Fruit fly (Drosophila melanogaster) whole organism, embryonic: ENCODE results near the gene Ldaf1.

ENCODE experiments used
- Ada2b ChIP-seq: fragments of 200-800 bp; sonication (Bioruptor generic); IDR thresholded peaks from 2 replicates; pipeline ENCODE4 v1.3.6; 2022; ENCODE audit warnings: missing biosample characterization, missing genetic modification characterization
- BEAF-32 ChIP-seq: fragments of 200-800 bp; sonication (Bioruptor generic); optimal IDR thresholded peaks from 3 replicates; lab custom pipeline; 2017; ENCODE audit warnings: missing biosample characterization, missing genetic modification characterization, mild to moderate bottlenecking, moderate library complexity, missing genetic modification reagents
- CG10267 ChIP-seq: fragments of 200-800 bp; sonication (Bioruptor generic); optimal IDR thresholded peaks from 2 replicates; lab custom pipeline; 2018; ENCODE audit warnings: missing biosample characterization, mild to moderate bottlenecking, missing genetic modification characterization, moderate library complexity
- CG12391 ChIP-seq: fragments of 200-800 bp; sonication (Bioruptor generic); optimal IDR thresholded peaks from 3 replicates; lab custom pipeline; 2018; ENCODE audit warnings: missing biosample characterization, mild to moderate bottlenecking, missing genetic modification characterization, moderate library complexity
- CG15479 ChIP-seq: fragments of 200-800 bp; sonication (Bioruptor generic); optimal IDR thresholded peaks from 3 replicates; lab custom pipeline; 2019; ENCODE audit warnings: missing biosample characterization, mild to moderate bottlenecking, missing genetic modification characterization, moderate library complexity
- CG17802 ChIP-seq: fragments of 200-800 bp; sonication (Bioruptor generic); optimal IDR thresholded peaks from 2 replicates; lab custom pipeline; 2018; ENCODE audit warnings: missing biosample characterization, mild to moderate bottlenecking, missing genetic modification characterization, moderate library complexity
- CG18476 ChIP-seq: fragments of 200-800 bp; sonication (Bioruptor generic); optimal IDR thresholded peaks from 2 replicates; lab custom pipeline; 2016; ENCODE audit warnings: missing biosample characterization, mild to moderate bottlenecking, missing genetic modification characterization
- CG30403 ChIP-seq: fragments of 200-800 bp; sonication (Bioruptor generic); optimal IDR thresholded peaks from 3 replicates; lab custom pipeline; 2016; ENCODE audit warnings: missing biosample characterization, missing genetic modification characterization
- CG32767 ChIP-seq: fragments of 200-800 bp; sonication (Bioruptor generic); IDR thresholded peaks from 2 replicates; pipeline ENCODE4 v1.3.6; 2022; ENCODE audit warnings: missing biosample characterization, missing genetic modification characterization
- CG34224 ChIP-seq: fragments of 200-800 bp; sonication (Bioruptor generic); IDR thresholded peaks from 3 replicates; pipeline ENCODE4 v1.3.6; 2022; ENCODE audit warnings: missing biosample characterization, missing genetic modification characterization; ENCODE audit not compliant: partially characterized antibody
- CG3847 ChIP-seq: fragments of 200-800 bp; sonication (Bioruptor generic); IDR thresholded peaks from 2 replicates; pipeline ENCODE4 v1.3.6; 2022; ENCODE audit warnings: missing biosample characterization, missing genetic modification characterization
- CG4820 ChIP-seq: fragments of 200-800 bp; sonication (Bioruptor generic); optimal IDR thresholded peaks from 3 replicates; lab custom pipeline; 2016; ENCODE audit warnings: missing biosample characterization, missing genetic modification characterization
- CG6689 ChIP-seq: fragments of 200-800 bp; sonication (Bioruptor generic); IDR thresholded peaks from 2 replicates; pipeline ENCODE4 v1.3.6; 2022; ENCODE audit warnings: missing biosample characterization, missing genetic modification characterization
- CG9437 ChIP-seq: fragments of 200-800 bp; sonication (Bioruptor generic); optimal IDR thresholded peaks from 2 replicates; lab custom pipeline; 2018; ENCODE audit warnings: missing biosample characterization, mild to moderate bottlenecking, missing genetic modification characterization
- CG9932 ChIP-seq: fragments of 200-800 bp; sonication (Bioruptor generic); IDR thresholded peaks from 2 replicates; pipeline ENCODE4 v1.3.6; 2022; ENCODE audit warnings: missing biosample characterization, missing genetic modification characterization
- CoRest ChIP-seq: fragments of 200-800 bp; sonication (Bioruptor generic); optimal IDR thresholded peaks from 3 replicates; lab custom pipeline; 2018; ENCODE audit warnings: missing biosample characterization, mild to moderate bottlenecking, missing genetic modification characterization, moderate library complexity
- Doc3 ChIP-seq: fragments of 200-800 bp; sonication (Bioruptor generic); IDR thresholded peaks from 3 replicates; pipeline ENCODE4 v1.3.6; 2022; ENCODE audit warnings: missing biosample characterization, missing genetic modification characterization; ENCODE audit not compliant: partially characterized antibody
- E2f1 ChIP-seq: fragments of 200-800 bp; sonication (Bioruptor generic); IDR thresholded peaks from 2 replicates; pipeline ENCODE4 v1.3.6; 2022; ENCODE audit warnings: missing biosample characterization, missing genetic modification characterization
- E2f2 ChIP-seq: fragments of 200-800 bp; sonication (Bioruptor generic); IDR thresholded peaks from 2 replicates; pipeline ENCODE4 v1.3.6; 2022; ENCODE audit warnings: missing biosample characterization, missing genetic modification characterization
- Ets65A ChIP-seq: fragments of 200-800 bp; sonication (Bioruptor generic); peaks from one replicate; lab custom pipeline; 2016; ENCODE audit warnings: missing biosample characterization, missing genetic modification characterization
- GATAe ChIP-seq: fragments of 200-800 bp; sonication (Bioruptor generic); conservative IDR thresholded peaks from 2 replicates; pipeline ENCODE4 v1.3.6; 2022; ENCODE audit warnings: missing biosample characterization, missing genetic modification characterization
- H2.0 ChIP-seq: fragments of 200-800 bp; sonication (Bioruptor generic); IDR thresholded peaks from 2 replicates; pipeline ENCODE4 v1.3.6; 2022; ENCODE audit warnings: missing biosample characterization, missing genetic modification characterization
- HLH4C ChIP-seq: fragments of 200-800 bp; sonication (Bioruptor generic); IDR thresholded peaks from 3 replicates; pipeline ENCODE4 v1.3.6; 2022; ENCODE audit warnings: missing biosample characterization, missing genetic modification characterization; ENCODE audit not compliant: partially characterized antibody
- Med ChIP-seq: fragments of 200-800 bp; sonication (Bioruptor generic); peaks from one replicate; lab custom pipeline; 2016; ENCODE audit warnings: missing biosample characterization, missing genetic modification characterization, mild to moderate bottlenecking, inconsistent platforms, moderate library complexity
- Neu2 ChIP-seq: fragments of 200-800 bp; sonication (Bioruptor generic); optimal IDR thresholded peaks from 3 replicates; lab custom pipeline; 2016; ENCODE audit warnings: missing biosample characterization, missing genetic modification characterization, borderline replicate concordance
- Nf-YA ChIP-seq: fragments of 200-800 bp; sonication (Bioruptor generic); IDR thresholded peaks from 2 replicates; pipeline ENCODE4 v1.3.6; 2022; ENCODE audit warnings: missing biosample characterization, missing genetic modification characterization
- Scr ChIP-seq: fragments of 200-800 bp; sonication (Bioruptor generic); IDR thresholded peaks from 2 replicates; pipeline ENCODE4 v1.3.6; 2022; ENCODE audit warnings: missing biosample characterization, missing genetic modification characterization; ENCODE audit not compliant: partially characterized antibody
- Six4 ChIP-seq: fragments of 200-800 bp; sonication (Bioruptor generic); optimal IDR thresholded peaks from 2 replicates; lab custom pipeline; 2016; ENCODE audit warnings: missing biosample characterization, missing genetic modification characterization
- amos ChIP-seq: fragments of 200-800 bp; sonication (Bioruptor generic); IDR thresholded peaks from 2 replicates; pipeline ENCODE4 v1.3.6; 2022; ENCODE audit warnings: missing biosample characterization, missing genetic modification characterization; ENCODE audit not compliant: partially characterized antibody
- bcd ChIP-seq: fragments of 200-800 bp; sonication (Bioruptor generic); optimal IDR thresholded peaks from 2 replicates; lab custom pipeline; 2017; ENCODE audit warnings: missing biosample characterization, mild to moderate bottlenecking, missing genetic modification characterization
- bsh ChIP-seq, 2 experiments: fragments of 200-800 bp; sonication (Bioruptor generic); optimal IDR thresholded peaks; 2 replicates each; lab custom pipeline; 2017 to 2018; ENCODE audit warnings: mild to moderate bottlenecking in 2 of 2, missing biosample characterization in 2 of 2, missing genetic modification characterization in 2 of 2, moderate library complexity in 1 of 2
- chn ChIP-seq: fragments of 200-800 bp; sonication (Bioruptor generic); optimal IDR thresholded peaks from 2 replicates; lab custom pipeline; 2016; ENCODE audit warnings: missing biosample characterization, missing genetic modification characterization
- eve ChIP-seq, 2 experiments: fragments of >200 bp; optimal IDR thresholded peaks; 2 replicates each; lab custom pipeline; 2017; ENCODE audit warnings: missing biosample characterization in 2 of 2, missing genetic modification characterization in 2 of 2
- fd64A ChIP-seq: fragments of 200-800 bp; sonication (Bioruptor generic); optimal IDR thresholded peaks from 3 replicates; lab custom pipeline; 2018; ENCODE audit warnings: missing biosample characterization, mild to moderate bottlenecking, missing genetic modification characterization
- fd96Cb ChIP-seq: fragments of 200-800 bp; sonication (Bioruptor generic); optimal IDR thresholded peaks from 2 replicates; lab custom pipeline; 2018; ENCODE audit warnings: missing biosample characterization, mild to moderate bottlenecking, missing genetic modification characterization, moderate library complexity
- gfzf ChIP-seq: fragments of 200-800 bp; sonication (Bioruptor generic); optimal IDR thresholded peaks from 2 replicates; lab custom pipeline; 2016; ENCODE audit warnings: missing biosample characterization, mild to moderate bottlenecking, missing genetic modification characterization, moderate library complexity
- jigr1 ChIP-seq: fragments of 200-800 bp; sonication (Bioruptor generic); IDR thresholded peaks from 3 replicates; pipeline ENCODE4 v1.3.6; 2022; ENCODE audit warnings: missing biosample characterization, missing genetic modification characterization
- jumu ChIP-seq: fragments of 200-800 bp; sonication (Bioruptor generic); optimal IDR thresholded peaks from 3 replicates; lab custom pipeline; 2016; ENCODE audit warnings: missing biosample characterization, missing genetic modification characterization
- knrl ChIP-seq: fragments of 200-800 bp; sonication (Bioruptor generic); IDR thresholded peaks from 3 replicates; pipeline ENCODE4 v1.3.6; 2022; ENCODE audit warnings: missing biosample characterization, missing genetic modification characterization; ENCODE audit not compliant: partially characterized antibody
- mam ChIP-seq: fragments of 200-800 bp; sonication (Bioruptor generic); optimal IDR thresholded peaks from 3 replicates; lab custom pipeline; 2016; ENCODE audit warnings: missing biosample characterization, missing genetic modification characterization
- peb ChIP-seq: fragments of 200-800 bp; sonication (Bioruptor generic); IDR thresholded peaks from 2 replicates; pipeline ENCODE4 v1.3.6; 2022; ENCODE audit warnings: missing biosample characterization, missing genetic modification characterization
- pum ChIP-seq: fragments of 200-800 bp; sonication (Bioruptor generic); optimal IDR thresholded peaks from 2 replicates; lab custom pipeline; 2016; ENCODE audit warnings: missing biosample characterization, missing genetic modification characterization
- pzg ChIP-seq: fragments of 200-800 bp; sonication (Bioruptor generic); optimal IDR thresholded peaks from 3 replicates; lab custom pipeline; 2018; ENCODE audit warnings: missing biosample characterization, mild to moderate bottlenecking, missing genetic modification characterization, moderate library complexity
- sens-2 ChIP-seq: fragments of 200-800 bp; sonication (Bioruptor generic); IDR thresholded peaks from 2 replicates; pipeline ENCODE4 v1.3.6; 2022; ENCODE audit warnings: missing biosample characterization, missing genetic modification characterization
- sima ChIP-seq: fragments of 200-800 bp; sonication (Bioruptor generic); optimal IDR thresholded peaks from 2 replicates; lab custom pipeline; 2016; ENCODE audit warnings: missing biosample characterization, missing genetic modification characterization
- sqz ChIP-seq: fragments of 200-800 bp; sonication (Bioruptor generic); optimal IDR thresholded peaks from 3 replicates; lab custom pipeline; 2018; ENCODE audit warnings: missing biosample characterization, mild to moderate bottlenecking, missing genetic modification characterization
- sr ChIP-seq: fragments of 200-800 bp; sonication (Bioruptor generic); IDR thresholded peaks from 3 replicates; pipeline ENCODE4 v1.3.6; 2022; ENCODE audit warnings: missing biosample characterization, missing genetic modification characterization
- toy ChIP-seq: fragments of 200-800 bp; sonication (Bioruptor generic); IDR thresholded peaks from 2 replicates; pipeline ENCODE4 v1.3.6; 2022; ENCODE audit warnings: missing biosample characterization, missing genetic modification characterization
- wek ChIP-seq: fragments of 200-800 bp; sonication (Bioruptor generic); optimal IDR thresholded peaks from 3 replicates; lab custom pipeline; 2018; ENCODE audit warnings: missing biosample characterization, mild to moderate bottlenecking, missing genetic modification characterization, moderate library complexity

Gene Ldaf1

dm6 chrX:1900123-1900818 is 1.4 kb downstream of the Ldaf1 start, which contains the start of gene arm (continued):
- peak; percentile 16 for TF ChIP-seq gfzf (GFP tag; lab: Kevin White, UChicago)
- no peak for TF ChIP-seq sr
- TF ChIP-seq chn = no peak
- TF ChIP-seq Neu2 (GFP tag; lab: Kevin White, UChicago) = no peak
- no peak for TF ChIP-seq Six4 (GFP tag; lab: Kevin White, UChicago)
- no peak for TF ChIP-seq eve (GFP tag; optimal IDR thresholded peaks at IDR 0.05; lab: Kevin White, UChicago)
- no peak for TF ChIP-seq GATAe (GFP tag; lab: Robert Waterston, UW)
- TF ChIP-seq Ets65A (GFP tag; lab: Kevin White, UChicago) = peak; percentile 53
- TF ChIP-seq H2.0 (GFP tag; lab: Robert Waterston, UW) = no peak
- 0 out of 2 replicates have a peak, but pooled peaks have one; percentile 42 for TF ChIP-seq CG9932 (GFP tag; lab: Robert Waterston, UW)
- peak; percentile 21 for TF ChIP-seq CG30403 (GFP tag; lab: Kevin White, UChicago)
- TF ChIP-seq jumu (GFP tag; lab: Kevin White, UChicago) = peak; percentile 10
- peak; percentile 19 for TF ChIP-seq CG10267 (tag; lab: Kevin White, UChicago)
- TF ChIP-seq pum = no peak
- TF ChIP-seq sqz (GFP tag; lab: Kevin White, UChicago) = peak; percentile 23
- no peak for TF ChIP-seq CG34224
- peak; percentile 85 for TF ChIP-seq E2f2 (GFP tag; lab: Robert Waterston, UW)
- no peak for TF ChIP-seq Doc3
- TF ChIP-seq sens-2 (GFP tag; lab: Robert Waterston, UW) = no peak
- TF ChIP-seq CG4820 = peak; percentile 26
- TF ChIP-seq CG3847 = 0 out of 2 replicates have a peak, but pooled peaks have one; percentile 10
- TF ChIP-seq pzg (GFP tag; lab: Kevin White, UChicago) = peak; percentile 29
- no peak for TF ChIP-seq bsh (GFP tag; optimal IDR thresholded peaks at IDR 0.05; lab: Kevin White, UChicago)
- no peak for TF ChIP-seq CG15479 (GFP tag; lab: Kevin White, UChicago)
- TF ChIP-seq sima = no peak
- no peak for TF ChIP-seq CG9437 (GFP tag; lab: Kevin White, UChicago)
- TF ChIP-seq CoRest = peak; percentile 4
- no peak for TF ChIP-seq fd96Cb (tag; lab: Kevin White, UChicago)
- no peak for TF ChIP-seq fd64A (GFP tag; lab: Kevin White, UChicago)
- TF ChIP-seq BEAF-32 = peak; percentile 56
- TF ChIP-seq Nf-YA (GFP tag; lab: Robert Waterston, UW) = no peak
- TF ChIP-seq Med = peak; percentile 20
- TF ChIP-seq bcd (GFP tag; lab: Kevin White, UChicago) = no peak
- no peak for TF ChIP-seq toy
- TF ChIP-seq CG17802 (tag; lab: Kevin White, UChicago) = peak; percentile 24
- no peak for TF ChIP-seq peb (GFP tag; lab: Robert Waterston, UW)
- TF ChIP-seq wek (GFP tag; lab: Kevin White, UChicago) = no peak
- no peak for TF ChIP-seq CG6689 (GFP tag; lab: Robert Waterston, UW)
- TF ChIP-seq CG18476 (GFP tag; lab: Kevin White, UChicago) = no peak
- TF ChIP-seq Ada2b = no peak
- no peak for TF ChIP-seq E2f1 (GFP tag; lab: Robert Waterston, UW)
- TF ChIP-seq CG12391 = no peak
- TF ChIP-seq jigr1 (GFP tag; lab: Robert Waterston, UW) = no peak
- TF ChIP-seq CG32767 = 0 out of 2 replicates have a peak, but pooled peaks have one; percentile 9
- 0 out of 3 replicates have a peak, but pooled peaks have one; percentile 11 for TF ChIP-seq knrl (GFP tag; lab: Robert Waterston, UW)
- peak; percentile 26; the same call in 1 of the 3 replicates for TF ChIP-seq HLH4C (GFP tag; lab: Robert Waterston, UW)
- no peak for TF ChIP-seq Scr (GFP tag; lab: Robert Waterston, UW)
- peak; percentile 11 for TF ChIP-seq mam (GFP tag; lab: Kevin White, UChicago)
- TF ChIP-seq amos (GFP tag; lab: Robert Waterston, UW) = peak; percentile 26; the same call in 1 of the 2 replicates
